Worm (Caenorhabditis elegans) whole organism, L2 larva: ENCODE measurements around the gene T19H12.2.

Experiments used
- C34F6.9 ChIP-seq: fragments of 150-350 bp; optimal IDR thresholded peaks from 2 replicates; lab custom pipeline; 2014; ENCODE audit warnings: missing biosample characterization, missing genetic modification characterization
- F13H6.1 ChIP-seq: sonication (generic microtip); optimal IDR thresholded peaks from 2 replicates; lab custom pipeline; 2016; ENCODE audit warnings: missing genetic modification characterization, missing compliant biosample characterization
- Y55F3AM.14 ChIP-seq: fragments of 200-800 bp; sonication (Bioruptor generic); optimal IDR thresholded peaks from 2 replicates; lab custom pipeline; 2018; ENCODE audit warnings: mild to moderate bottlenecking, missing genetic modification characterization, missing compliant biosample characterization
- ZK546.5 ChIP-seq: sonication (generic microtip); optimal IDR thresholded peaks from 2 replicates; lab custom pipeline; 2017; ENCODE audit warnings: missing biosample characterization, missing genetic modification characterization
- alr-1 ChIP-seq: fragments of 150-350 bp; optimal IDR thresholded peaks from 2 replicates; lab custom pipeline; 2014; ENCODE audit warnings: missing biosample characterization, missing genetic modification characterization
- aly-2 ChIP-seq: fragments of 150-350 bp; optimal IDR thresholded peaks from 2 replicates; lab custom pipeline; 2014; ENCODE audit warnings: missing biosample characterization, missing genetic modification characterization
- ama-1 ChIP-seq: fragments of 150-350 bp; optimal IDR thresholded peaks from 2 replicates; lab custom pipeline; 2018; ENCODE audit warnings: inconsistent platforms
- ceh-82 ChIP-seq: fragments of 150-350 bp; optimal IDR thresholded peaks from 2 replicates; lab custom pipeline; 2014; ENCODE audit warnings: missing biosample characterization, missing genetic modification characterization
- crh-2 ChIP-seq: sonication (generic microtip); optimal IDR thresholded peaks from 2 replicates; lab custom pipeline; 2017; ENCODE audit warnings: missing biosample characterization, missing genetic modification characterization
- dmd-4 ChIP-seq: sonication (generic microtip); optimal IDR thresholded peaks from 2 replicates; lab custom pipeline; 2017; ENCODE audit warnings: missing biosample characterization, missing genetic modification characterization
- egl-27 ChIP-seq: sonication (generic microtip); optimal IDR thresholded peaks from 3 replicates; lab custom pipeline; 2017; ENCODE audit warnings: missing biosample characterization, missing genetic modification reagents, missing genetic modification characterization
- elt-1 ChIP-seq: fragments of 150-350 bp; optimal IDR thresholded peaks from 2 replicates; lab custom pipeline; 2014; ENCODE audit warnings: missing biosample characterization, missing genetic modification characterization
- elt-3 ChIP-seq: sonication (generic microtip); optimal IDR thresholded peaks from 2 replicates; lab custom pipeline; 2017; ENCODE audit warnings: missing biosample characterization, missing genetic modification characterization
- fos-1 ChIP-seq: fragments of 150-350 bp; optimal IDR thresholded peaks from 2 replicates; lab custom pipeline; 2014; ENCODE audit warnings: missing biosample characterization, missing genetic modification characterization
- gmeb-1 ChIP-seq: fragments of 150-350 bp; optimal IDR thresholded peaks from 2 replicates; lab custom pipeline; 2014; ENCODE audit warnings: missing biosample characterization, missing genetic modification characterization
- lin-11 ChIP-seq: fragments of 150-350 bp; sonication (generic microtip); optimal IDR thresholded peaks from 2 replicates; lab custom pipeline; 2014; ENCODE audit warnings: missing biosample characterization, missing genetic modification characterization, inconsistent platforms, mixed read lengths
- lin-13 ChIP-seq: fragments of 150-350 bp; optimal IDR thresholded peaks from 2 replicates; lab custom pipeline; 2014; ENCODE audit warnings: missing biosample characterization, missing genetic modification reagents, missing genetic modification characterization
- lsy-2 ChIP-seq, 2 experiments: fragments of 150-350 bp in 1 of 2; sonication (generic microtip) in 1 of 2; optimal IDR thresholded peaks; 2 replicates each; lab custom pipeline; 2014 to 2017; ENCODE audit warnings: missing biosample characterization in 2 of 2, missing genetic modification characterization in 2 of 2
- mab-5 ChIP-seq: fragments of 150-350 bp; optimal IDR thresholded peaks from 2 replicates; lab custom pipeline; 2014; ENCODE audit warnings: missing biosample characterization, missing genetic modification characterization
- mbf-1 ChIP-seq: sonication (generic microtip); optimal IDR thresholded peaks from 2 replicates; lab custom pipeline; 2017; ENCODE audit warnings: missing biosample characterization, missing genetic modification characterization
- mdl-1 ChIP-seq, 2 experiments: fragments of 150-350 bp in 1 of 2; sonication (generic microtip) in 1 of 2; optimal IDR thresholded peaks; 2 replicates each; lab custom pipeline; 2017; ENCODE audit warnings: missing biosample characterization in 2 of 2, missing genetic modification characterization in 2 of 2
- nhr-11 ChIP-seq: fragments of 150-350 bp; optimal IDR thresholded peaks from 2 replicates; lab custom pipeline; 2014; ENCODE audit warnings: missing biosample characterization, missing genetic modification characterization
- nhr-21 ChIP-seq: fragments of 150-350 bp; optimal IDR thresholded peaks from 2 replicates; lab custom pipeline; 2014; ENCODE audit warnings: missing biosample characterization, missing genetic modification characterization
- nhr-23 ChIP-seq: fragments of 150-350 bp; optimal IDR thresholded peaks from 2 replicates; lab custom pipeline; 2014; ENCODE audit warnings: missing biosample characterization, missing genetic modification reagents, missing genetic modification characterization
- nhr-237 ChIP-seq: fragments of 150-350 bp; optimal IDR thresholded peaks from 2 replicates; lab custom pipeline; 2014; ENCODE audit warnings: missing biosample characterization, missing genetic modification characterization
- nhr-25 ChIP-seq: fragments of 150-350 bp; sonication (generic microtip); optimal IDR thresholded peaks from 3 replicates; lab custom pipeline; 2014; ENCODE audit warnings: missing biosample characterization, missing genetic modification characterization
- nhr-77 ChIP-seq: fragments of 150-350 bp; optimal IDR thresholded peaks from 2 replicates; lab custom pipeline; 2014; ENCODE audit warnings: missing biosample characterization, missing genetic modification characterization
- peb-1 ChIP-seq: fragments of 150-350 bp; optimal IDR thresholded peaks from 2 replicates; lab custom pipeline; 2014; ENCODE audit warnings: missing biosample characterization, missing genetic modification characterization
- sem-4 ChIP-seq: fragments of 150-350 bp; optimal IDR thresholded peaks from 2 replicates; lab custom pipeline; 2014; ENCODE audit warnings: missing biosample characterization, missing genetic modification reagents, missing genetic modification characterization
- skn-1 ChIP-seq: sonication (generic microtip); optimal IDR thresholded peaks from 2 replicates; lab custom pipeline; 2017; ENCODE audit warnings: missing biosample characterization, missing genetic modification characterization
- sma-3 ChIP-seq: sonication (generic microtip); optimal IDR thresholded peaks from 2 replicates; lab custom pipeline; 2016; ENCODE audit warnings: missing genetic modification reagents, missing genetic modification characterization, missing compliant biosample characterization
- sma-9 ChIP-seq, 2 experiments: fragments of 150-350 bp in 1 of 2; sonication (generic microtip) in 1 of 2; optimal IDR thresholded peaks; 2 replicates each; lab custom pipeline; 2014 to 2016; ENCODE audit warnings: missing genetic modification characterization in 2 of 2, mild to moderate bottlenecking in 1 of 2, missing biosample characterization in 1 of 2, missing compliant biosample characterization in 1 of 2, missing genetic modification reagents in 1 of 2, moderate library complexity in 1 of 2
- unc-39 ChIP-seq: fragments of 150-350 bp; optimal IDR thresholded peaks from 2 replicates; lab custom pipeline; 2014; ENCODE audit warnings: missing biosample characterization, missing genetic modification characterization
- unc-55 ChIP-seq: fragments of 150-350 bp; sonication (generic microtip); optimal IDR thresholded peaks from 3 replicates; lab custom pipeline; 2014; ENCODE audit warnings: missing biosample characterization, missing genetic modification reagents, missing genetic modification characterization
- unc-62 ChIP-seq: fragments of 150-350 bp; optimal IDR thresholded peaks from 2 replicates; lab custom pipeline; 2014; ENCODE audit warnings: missing biosample characterization, missing genetic modification reagents, missing genetic modification characterization
- zag-1 ChIP-seq: fragments of 150-350 bp; optimal IDR thresholded peaks from 2 replicates; lab custom pipeline; 2014; ENCODE audit warnings: missing biosample characterization, missing genetic modification characterization
- ztf-1 ChIP-seq: fragments of 200-800 bp; sonication (Bioruptor generic); conservative IDR thresholded peaks from 2 replicates; pipeline ENCODE4 v1.3.6; 2022; ENCODE audit warnings: missing genetic modification characterization, missing compliant biosample characterization
- ztf-11 ChIP-seq: sonication (generic microtip); optimal IDR thresholded peaks from 2 replicates; lab custom pipeline; 2017; ENCODE audit warnings: missing biosample characterization, missing genetic modification characterization
- ztf-4 ChIP-seq: fragments of 150-350 bp; optimal IDR thresholded peaks from 2 replicates; lab custom pipeline; 2014; ENCODE audit warnings: missing biosample characterization, missing genetic modification characterization

The T19H12.2 gene

DNA sequence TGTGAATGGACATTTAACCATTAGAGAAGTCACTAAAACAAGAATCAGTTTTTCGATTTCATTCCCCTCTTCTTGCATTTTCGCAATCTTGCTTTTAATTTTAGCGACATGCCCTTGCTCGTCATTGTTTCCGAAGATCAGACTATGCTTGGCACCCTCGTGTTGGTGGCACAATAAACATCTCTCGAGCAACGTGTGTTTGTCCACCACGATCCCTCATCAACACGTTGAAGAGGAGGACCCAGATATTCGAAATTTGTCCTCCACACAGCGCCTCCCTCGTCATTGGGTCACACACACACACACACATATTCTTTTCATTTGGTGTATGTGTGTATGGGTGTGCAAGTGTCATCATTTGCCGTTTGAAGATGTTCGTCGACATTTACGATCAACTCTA, 24.9 kb upstream of the T19H12.2 start, which contains the start of gene srd-32:
TSS of gene srd-32 (plus strand) at position 301 of the 400 bp plus-strand sequence.
- TF ChIP-seq Y55F3AM.14 (GFP tag; lab: Kevin White, UChicago) (no peak), lin-13 (no peak), nhr-237 (no peak), peb-1 (tag; lab: Kevin White, UChicago) (no peak), mab-5 (tag; lab: Kevin White, UChicago) (no peak), alr-1 (tag; lab: Kevin White, UChicago) (no peak), ZK546.5 (tag; lab: Kevin White, UChicago) (no peak)

DNA sequence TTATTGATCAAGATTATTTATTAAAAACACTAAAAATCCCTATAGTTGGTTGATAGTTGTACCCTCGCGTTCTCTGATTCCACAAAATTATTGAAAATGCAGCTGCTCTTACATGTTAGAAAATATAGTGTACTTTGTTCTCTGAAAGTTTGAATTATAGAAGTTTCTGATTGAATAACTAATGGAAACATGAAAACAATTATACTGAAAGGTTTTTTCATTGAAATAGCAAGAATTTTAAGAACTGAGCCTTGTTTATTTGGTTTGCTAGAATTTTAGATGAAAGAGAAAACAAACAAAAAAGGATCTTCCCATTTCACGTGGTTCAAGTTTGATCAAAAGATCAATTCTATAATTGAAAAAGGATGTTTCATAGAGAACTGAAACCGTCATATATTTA, 22.7 kb upstream of the T19H12.2 start:
- TF ChIP-seq lsy-2 (tag; optimal IDR thresholded peaks at IDR 0.05; lab: Kevin White, UChicago) (peak in 1 of 2 experiments; percentile 12), aly-2 (no peak)

- TF ChIP-seq nhr-23 (no peak), nhr-237 (no peak), elt-1 (tag; lab: Kevin White, UChicago) (no peak), ztf-1 (GFP tag; lab: Robert Waterston, UW) (no peak), peb-1 (tag; lab: Kevin White, UChicago) (no peak), nhr-21 (no peak), nhr-77 (tag; lab: Kevin White, UChicago) (no peak), zag-1 (tag; lab: Kevin White, UChicago) (no peak), C34F6.9 (no peak), unc-39 (tag; lab: Kevin White, UChicago) (no peak), nhr-25 (tag; lab: Kevin White, UChicago) (no peak), crh-2 (no peak), unc-62 (GFP tag; lab: Kevin White, UChicago) (no peak), F13H6.1 (tag; lab: Kevin White, UChicago) (no peak), sem-4 (tag; lab: Kevin White, UChicago) (no peak), dmd-4 (no peak), lsy-2 (tag; optimal IDR thresholded peaks at IDR 0.05; lab: Kevin White, UChicago) (no peak), sma-9 (GFP tag; optimal IDR thresholded peaks at IDR 0.05; lab: Kevin White, UChicago) (no peak), sma-9 (tag; optimal IDR thresholded peaks at IDR 0.05; lab: Kevin White, UChicago) (no peak)
Observed at ce11 chrV:4868698-4869097, 21.5 kb upstream of the T19H12.2 start.

- TF ChIP-seq lsy-2 (tag; optimal IDR thresholded peaks at IDR 0.05; lab: Kevin White, UChicago) (peak in 1 of 2 experiments; percentile 32), nhr-21 (peak; percentile 42), egl-27 (tag; lab: Kevin White, UChicago) (no peak)
Observed at ce11 chrV:4870627-4871026, 19.6 kb upstream of the T19H12.2 start.

ce11 chrV:4871992-4872391, 18.2 kb upstream of the T19H12.2 start, which contains the start of gene srd-33:
TSS of gene srd-33 (plus strand) at chrV:4872292.
- TF ChIP-seq zag-1 (tag; lab: Kevin White, UChicago) (no peak), ZK546.5 (tag; lab: Kevin White, UChicago) (no peak), C34F6.9 (no peak), nhr-11 (no peak), ztf-11 (tag; lab: Kevin White, UChicago) (no peak), unc-39 (tag; lab: Kevin White, UChicago) (no peak), aly-2 (no peak), ceh-82 (no peak), elt-3 (tag; lab: Kevin White, UChicago) (no peak), nhr-25 (tag; lab: Kevin White, UChicago) (no peak), unc-62 (GFP tag; lab: Kevin White, UChicago) (no peak), mab-5 (tag; lab: Kevin White, UChicago) (no peak), nhr-77 (tag; lab: Kevin White, UChicago) (no peak), alr-1 (tag; lab: Kevin White, UChicago) (no peak)
- TF ChIP-seq, all 48 proteins: peak for 0

DNA sequence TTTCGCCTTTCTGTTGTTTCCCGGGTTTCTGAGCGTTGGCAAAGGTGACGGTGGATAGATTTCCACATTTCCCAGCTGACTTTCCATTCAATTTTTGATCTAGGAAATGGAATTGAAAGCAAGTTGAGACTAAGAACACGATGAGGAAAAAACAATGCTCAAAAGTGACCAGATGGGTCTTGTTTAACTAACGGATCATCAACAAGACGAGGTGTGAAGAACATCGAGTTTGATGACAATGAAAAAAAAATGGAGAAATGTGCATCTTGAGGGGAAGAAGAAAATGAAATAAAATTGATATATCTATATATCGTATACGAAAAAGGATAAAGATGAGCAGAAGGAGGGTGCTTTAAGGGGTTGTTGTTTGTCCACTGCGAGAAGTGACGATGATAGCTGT, 12.6 kb upstream of the T19H12.2 start, which contains the start of gene T19H12.6:
TSS of gene T19H12.6 (minus strand) at position 101 of the 400 bp plus-strand sequence.
- TF ChIP-seq gmeb-1 (no peak), mbf-1 (tag; lab: Kevin White, UChicago) (no peak), lin-11 (tag; lab: Kevin White, UChicago) (no peak), C34F6.9 (no peak), lin-13 (no peak), fos-1 (tag; lab: Kevin White, UChicago) (no peak), mdl-1 (tag; optimal IDR thresholded peaks at IDR 0.05; lab: Kevin White, UChicago) (no peak), zag-1 (tag; lab: Kevin White, UChicago) (no peak), ama-1 (lab: Kevin White, UChicago) (no peak), ztf-4 (tag; lab: Kevin White, UChicago) (no peak), skn-1 (tag; lab: Kevin White, UChicago) (no peak), sma-3 (no peak), nhr-21 (no peak), unc-62 (GFP tag; lab: Kevin White, UChicago) (no peak), unc-55 (no peak)
